Fruit fly (Drosophila melanogaster) whole organism, embryonic: ENCODE measurements around the gene Pvf2.
A peak's percentile ranks its signal among the peaks of the same experiment; 100 is the strongest.

Experiments
- Asciz ChIP-seq: fragments of 200-800 bp; sonication (Bioruptor generic); optimal IDR thresholded peaks from 2 replicates; lab custom pipeline; 2017; ENCODE audit warnings: missing biosample characterization, mild to moderate bottlenecking, missing genetic modification characterization, missing genetic modification reagents
- CG10147 ChIP-seq: fragments of 200-800 bp; sonication (Bioruptor generic); optimal IDR thresholded peaks from 2 replicates; lab custom pipeline; 2019; ENCODE audit warnings: missing biosample characterization, mild to moderate bottlenecking, missing genetic modification characterization, moderate library complexity
- CG12071 ChIP-seq: fragments of 200-800 bp; sonication (Bioruptor generic); optimal IDR thresholded peaks from 3 replicates; lab custom pipeline; 2018; ENCODE audit warnings: missing biosample characterization, mild to moderate bottlenecking, missing genetic modification characterization
- CG12299 ChIP-seq: fragments of 200-800 bp; sonication (Bioruptor generic); optimal IDR thresholded peaks from 2 replicates; lab custom pipeline; 2018; ENCODE audit warnings: missing biosample characterization, mild to moderate bottlenecking, missing genetic modification characterization
- CG12391 ChIP-seq: fragments of 200-800 bp; sonication (Bioruptor generic); optimal IDR thresholded peaks from 3 replicates; lab custom pipeline; 2018; ENCODE audit warnings: missing biosample characterization, mild to moderate bottlenecking, missing genetic modification characterization, moderate library complexity
- CG12659 ChIP-seq: fragments of 200-800 bp; sonication (Bioruptor generic); optimal IDR thresholded peaks from 3 replicates; lab custom pipeline; 2017; ENCODE audit warnings: mild to moderate bottlenecking, missing biosample characterization, missing genetic modification reagents, missing genetic modification characterization
- CG12942 ChIP-seq: fragments of 200-800 bp; sonication (Bioruptor generic); optimal IDR thresholded peaks from 3 replicates; lab custom pipeline; 2016; ENCODE audit warnings: missing biosample characterization, missing genetic modification characterization
- CG13624 ChIP-seq: fragments of 200-800 bp; sonication (Bioruptor generic); optimal IDR thresholded peaks from 2 replicates; lab custom pipeline; 2016; ENCODE audit warnings: missing biosample characterization, missing genetic modification characterization
- CG14014 ChIP-seq: fragments of 200-800 bp; sonication (Bioruptor generic); IDR thresholded peaks from 2 replicates; pipeline ENCODE4 v1.3.6; 2022; ENCODE audit warnings: missing biosample characterization, missing genetic modification characterization
- CG15514 ChIP-seq: fragments of 200-800 bp; sonication (Bioruptor generic); optimal IDR thresholded peaks from 3 replicates; lab custom pipeline; 2017; ENCODE audit warnings: missing biosample characterization, missing genetic modification characterization, mild to moderate bottlenecking, moderate library complexity, missing genetic modification reagents
- CG1832 ChIP-seq: fragments of 200-800 bp; sonication (Bioruptor generic); optimal IDR thresholded peaks from 2 replicates; lab custom pipeline; 2017; ENCODE audit warnings: missing biosample characterization, mild to moderate bottlenecking, missing genetic modification characterization, inconsistent platforms
- CG2202 ChIP-seq: fragments of 200-800 bp; sonication (Bioruptor generic); optimal IDR thresholded peaks from 2 replicates; lab custom pipeline; 2018; ENCODE audit warnings: missing biosample characterization, mild to moderate bottlenecking, missing genetic modification characterization
- CG7786 ChIP-seq: fragments of 200-800 bp; sonication (Bioruptor generic); optimal IDR thresholded peaks from 2 replicates; lab custom pipeline; 2016; ENCODE audit warnings: missing biosample characterization, missing genetic modification characterization
- CG8089 ChIP-seq: fragments of 200-800 bp; sonication (Bioruptor generic); optimal IDR thresholded peaks from 3 replicates; lab custom pipeline; 2016; ENCODE audit warnings: missing biosample characterization, missing genetic modification characterization
- CG8478 ChIP-seq: fragments of >200 bp; optimal IDR thresholded peaks from 2 replicates; lab custom pipeline; 2018
- CG8924 ChIP-seq: fragments of 200-800 bp; optimal IDR thresholded peaks from 3 replicates; lab custom pipeline; 2019; ENCODE audit warnings: missing biosample characterization, mild to moderate bottlenecking, missing genetic modification characterization, moderate library complexity
- CG8944 ChIP-seq: fragments of 200-800 bp; sonication (Bioruptor generic); optimal IDR thresholded peaks from 3 replicates; lab custom pipeline; 2016; ENCODE audit warnings: missing biosample characterization, missing genetic modification characterization
- CTCF ChIP-seq: fragments of 200-800 bp; sonication (Bioruptor generic); optimal IDR thresholded peaks from 2 replicates; lab custom pipeline; 2017; ENCODE audit warnings: missing biosample characterization, mild to moderate bottlenecking, missing genetic modification characterization, moderate library complexity
- CoRest ChIP-seq: fragments of 200-800 bp; sonication (Bioruptor generic); optimal IDR thresholded peaks from 3 replicates; lab custom pipeline; 2018; ENCODE audit warnings: missing biosample characterization, mild to moderate bottlenecking, missing genetic modification characterization, moderate library complexity
- Ets65A ChIP-seq: fragments of 200-800 bp; sonication (Bioruptor generic); peaks from one replicate; lab custom pipeline; 2016; ENCODE audit warnings: missing biosample characterization, missing genetic modification characterization
- HLH54F ChIP-seq: fragments of 200-800 bp; sonication (Bioruptor generic); optimal IDR thresholded peaks from 3 replicates; lab custom pipeline; 2016; ENCODE audit warnings: missing biosample characterization, missing genetic modification characterization
- Hmx ChIP-seq: fragments of 200-800 bp; sonication (Bioruptor generic); optimal IDR thresholded peaks from 2 replicates; lab custom pipeline; 2016; ENCODE audit warnings: missing biosample characterization, missing genetic modification characterization
- MBD-R2 ChIP-seq: fragments of 200-800 bp; sonication (Bioruptor generic); IDR thresholded peaks from 2 replicates; pipeline ENCODE4 v1.3.6; 2022; ENCODE audit warnings: missing biosample characterization, missing genetic modification characterization
- Nf-YB ChIP-seq: fragments of 200-800 bp; sonication (Bioruptor generic); optimal IDR thresholded peaks from 3 replicates; lab custom pipeline; 2019; ENCODE audit warnings: missing biosample characterization, mild to moderate bottlenecking, missing genetic modification characterization, moderate library complexity
- Nf-YC ChIP-seq: fragments of 200-800 bp; optimal IDR thresholded peaks from 3 replicates; lab custom pipeline; 2019; ENCODE audit warnings: missing biosample characterization, mild to moderate bottlenecking, missing genetic modification characterization, moderate library complexity
- NfI ChIP-seq: fragments of 200-800 bp; sonication (Bioruptor generic); optimal IDR thresholded peaks from 3 replicates; lab custom pipeline; 2018; ENCODE audit warnings: missing biosample characterization, mild to moderate bottlenecking, missing genetic modification characterization, moderate library complexity
- Side ChIP-seq: fragments of 200-800 bp; sonication (Bioruptor generic); optimal IDR thresholded peaks from 2 replicates; lab custom pipeline; 2016; ENCODE audit warnings: missing biosample characterization, missing genetic modification characterization
- Sox102F ChIP-seq: fragments of 200-800 bp; sonication (Bioruptor generic); optimal IDR thresholded peaks from 2 replicates; lab custom pipeline; 2018; ENCODE audit warnings: missing biosample characterization, mild to moderate bottlenecking, missing genetic modification characterization, moderate library complexity
- Xbp1 ChIP-seq: fragments of 200-800 bp; sonication (Bioruptor generic); optimal IDR thresholded peaks from 3 replicates; lab custom pipeline; 2016; ENCODE audit warnings: missing biosample characterization, mild to moderate bottlenecking, missing genetic modification characterization
- ap ChIP-seq: fragments of 200-800 bp; sonication (Bioruptor generic); IDR thresholded peaks from 2 replicates; pipeline ENCODE4 v1.3.6; 2022; ENCODE audit warnings: missing biosample characterization, missing genetic modification characterization
- bab2 ChIP-seq: fragments of 200-800 bp; sonication (Bioruptor generic); optimal IDR thresholded peaks from 2 replicates; lab custom pipeline; 2016; ENCODE audit warnings: missing biosample characterization, missing genetic modification characterization
- bbx ChIP-seq: fragments of 200-800 bp; sonication (Bioruptor generic); IDR thresholded peaks from 2 replicates; pipeline ENCODE4 v1.3.6; 2022; ENCODE audit warnings: missing biosample characterization, missing genetic modification characterization; ENCODE audit not compliant: partially characterized antibody
- bsh ChIP-seq, 2 experiments: fragments of 200-800 bp; sonication (Bioruptor generic); optimal IDR thresholded peaks; 2 replicates each; lab custom pipeline; 2017 to 2018; ENCODE audit warnings: mild to moderate bottlenecking in 2 of 2, missing biosample characterization in 2 of 2, missing genetic modification characterization in 2 of 2, moderate library complexity in 1 of 2
- cas ChIP-seq: fragments of 200-800 bp; sonication (Bioruptor generic); IDR thresholded peaks from 2 replicates; pipeline ENCODE4 v1.3.6; 2022; ENCODE audit warnings: missing biosample characterization, missing genetic modification characterization
- chn ChIP-seq: fragments of 200-800 bp; sonication (Bioruptor generic); optimal IDR thresholded peaks from 2 replicates; lab custom pipeline; 2016; ENCODE audit warnings: missing biosample characterization, missing genetic modification characterization
- gro ChIP-seq: fragments of 200-800 bp; sonication (Bioruptor generic); optimal IDR thresholded peaks from 2 replicates; lab custom pipeline; 2016; ENCODE audit warnings: missing biosample characterization, missing genetic modification characterization
- ken ChIP-seq: fragments of 200-800 bp; sonication (Bioruptor generic); IDR thresholded peaks from 3 replicates; pipeline ENCODE4 v1.3.6; 2022; ENCODE audit warnings: missing biosample characterization, missing genetic modification characterization
- klu ChIP-seq: fragments of 200-800 bp; sonication (Bioruptor generic); IDR thresholded peaks from 2 replicates; pipeline ENCODE4 v1.3.6; 2022; ENCODE audit warnings: missing biosample characterization, missing genetic modification characterization
- knrl ChIP-seq: fragments of 200-800 bp; sonication (Bioruptor generic); IDR thresholded peaks from 3 replicates; pipeline ENCODE4 v1.3.6; 2022; ENCODE audit warnings: missing biosample characterization, missing genetic modification characterization; ENCODE audit not compliant: partially characterized antibody
- lola ChIP-seq, 3 experiments: fragments of >200 bp in 2 of 3; fragments of 200-800 bp in 1 of 3; sonication (Bioruptor generic) in 1 of 3; optimal IDR thresholded peaks; 2 replicates each; lab custom pipeline; 2017 to 2019; ENCODE audit warnings: missing biosample characterization in 3 of 3, missing genetic modification characterization in 3 of 3, mild to moderate bottlenecking in 1 of 3, moderate library complexity in 1 of 3
- nom ChIP-seq: fragments of 200-800 bp; sonication (Bioruptor generic); optimal IDR thresholded peaks from 2 replicates; lab custom pipeline; 2017; ENCODE audit warnings: missing biosample characterization, missing genetic modification characterization, mild to moderate bottlenecking, moderate library complexity, missing genetic modification reagents
- pnt ChIP-seq: fragments of 200-800 bp; sonication (Bioruptor generic); optimal IDR thresholded peaks from 3 replicates; lab custom pipeline; 2016; ENCODE audit warnings: missing biosample characterization, missing genetic modification characterization
- ro ChIP-seq: fragments of 200-800 bp; sonication (Bioruptor generic); IDR thresholded peaks from 2 replicates; pipeline ENCODE4 v1.3.6; 2022; ENCODE audit warnings: missing biosample characterization, missing genetic modification characterization
- scrt ChIP-seq: fragments of 200-800 bp; sonication (Bioruptor generic); optimal IDR thresholded peaks from 2 replicates; lab custom pipeline; 2018; ENCODE audit warnings: missing biosample characterization, mild to moderate bottlenecking, missing genetic modification characterization, moderate library complexity
- slou ChIP-seq: fragments of 200-800 bp; sonication (Bioruptor generic); optimal IDR thresholded peaks from 3 replicates; lab custom pipeline; 2016; ENCODE audit warnings: missing biosample characterization, missing genetic modification characterization
- slp2 ChIP-seq: fragments of 200-800 bp; sonication (Bioruptor generic); optimal IDR thresholded peaks from 2 replicates; lab custom pipeline; 2016; ENCODE audit warnings: missing biosample characterization, missing genetic modification characterization
- tna ChIP-seq: fragments of 200-800 bp; sonication (Bioruptor generic); IDR thresholded peaks from 2 replicates; pipeline ENCODE4 v1.3.6; 2022; ENCODE audit warnings: missing biosample characterization, missing genetic modification characterization; ENCODE audit not compliant: partially characterized antibody
- trem ChIP-seq: fragments of 200-800 bp; optimal IDR thresholded peaks from 3 replicates; lab custom pipeline; 2019; ENCODE audit warnings: missing biosample characterization, mild to moderate bottlenecking, missing genetic modification characterization, moderate library complexity
- vvl ChIP-seq: fragments of 200-800 bp; sonication (Bioruptor generic); IDR thresholded peaks from 2 replicates; pipeline ENCODE4 v1.3.6; 2022; ENCODE audit warnings: missing biosample characterization, missing genetic modification characterization
- wek ChIP-seq: fragments of 200-800 bp; sonication (Bioruptor generic); optimal IDR thresholded peaks from 3 replicates; lab custom pipeline; 2018; ENCODE audit warnings: missing biosample characterization, mild to moderate bottlenecking, missing genetic modification characterization, moderate library complexity
- zf30C ChIP-seq: fragments of 200-800 bp; sonication (Bioruptor generic); optimal IDR thresholded peaks from 3 replicates; lab custom pipeline; 2018; ENCODE audit warnings: missing biosample characterization, mild to moderate bottlenecking, missing genetic modification characterization

The Pvf2 gene

DNA sequence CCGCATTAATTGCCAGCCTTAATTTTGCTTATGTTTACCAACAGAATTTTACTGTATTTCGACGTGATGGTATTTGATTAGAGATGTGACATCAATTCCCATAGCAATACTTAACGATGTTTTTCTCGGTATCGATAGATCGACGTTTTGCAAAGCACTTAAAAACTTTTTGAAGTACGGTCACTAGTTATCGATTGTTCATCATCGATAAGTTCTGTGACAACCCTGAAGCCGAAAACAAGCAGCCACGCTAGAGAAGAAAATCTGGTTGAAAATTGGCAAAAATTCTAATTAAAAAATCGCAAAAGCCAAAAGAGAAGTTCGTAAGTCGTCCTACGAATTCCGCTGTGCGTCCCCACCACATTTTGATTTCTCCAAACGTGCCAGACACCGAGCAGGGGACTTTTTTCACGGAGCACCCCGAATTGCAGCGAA lies 51.9 kb downstream of the Pvf2 start, which contains the start of the genes Rab30 and Caper (continued):
- TF ChIP-seq bsh (GFP tag; optimal IDR thresholded peaks at IDR 0.05; lab: Kevin White, UChicago) (peak in 1 of 2 experiments; percentile 43), CG2202 (tag; lab: Kevin White, UChicago) (peak; percentile 0), Sox102F (no peak), cas (GFP tag; lab: Robert Waterston, UW) (0 out of 2 replicates have a peak, but pooled peaks have one; percentile 33), Nf-YC (tag; lab: Kevin White, UChicago) (peak; percentile 68), scrt (GFP tag; lab: Kevin White, UChicago) (peak; percentile 1), wek (GFP tag; lab: Kevin White, UChicago) (no peak), chn (GFP tag; lab: Kevin White, UChicago) (peak; percentile 71), CG12299 (tag; lab: Kevin White, UChicago) (peak; percentile 55), bbx (GFP tag; lab: Robert Waterston, UW) (peak; percentile 99), vvl (GFP tag; lab: Robert Waterston, UW) (peak; percentile 56), zf30C (no peak), Nf-YB (GFP tag; lab: Kevin White, UChicago) (peak; percentile 35), bab2 (GFP tag; lab: Kevin White, UChicago) (peak; percentile 61), CG7786 (GFP tag; lab: Kevin White, UChicago) (peak; percentile 43), CG12659 (GFP tag; lab: Kevin White, UChicago) (peak; percentile 84), CG13624 (GFP tag; lab: Kevin White, UChicago) (peak; percentile 80), CG8944 (GFP tag; lab: Kevin White, UChicago) (peak; percentile 53), slp2 (no peak), Hmx (GFP tag; lab: Kevin White, UChicago) (no peak), slou (GFP tag; lab: Kevin White, UChicago) (no peak), CG8924 (tag; lab: Kevin White, UChicago) (peak; percentile 55), nom (GFP tag; lab: Kevin White, UChicago) (no peak), NfI (GFP tag; lab: Kevin White, UChicago) (peak; percentile 47), trem (tag; lab: Kevin White, UChicago) (peak; percentile 76), Side (peak; percentile 56), Xbp1 (peak; percentile 63), lola (GFP tag; optimal IDR thresholded peaks at IDR 0.05; lab: Kevin White, UChicago) (peak in 1 of 3 experiments; percentile 4), knrl (GFP tag; lab: Robert Waterston, UW) (peak; percentile 99), CG8089 (GFP tag; lab: Kevin White, UChicago) (no peak), HLH54F (peak; percentile 75), CG8478 (lab: Kevin White, UChicago) (no peak), CG15514 (GFP tag; lab: Kevin White, UChicago) (peak; percentile 66), CoRest (tag; lab: Kevin White, UChicago) (peak; percentile 46), Asciz (no peak), pnt (GFP tag; lab: Kevin White, UChicago) (peak; percentile 60), CG10147 (GFP tag; lab: Kevin White, UChicago) (peak; percentile 23), ro (no peak), CG14014 (peak; percentile 49), tna (GFP tag; lab: Robert Waterston, UW) (peak; percentile 96), ken (GFP tag; lab: Robert Waterston, UW) (peak; percentile 52; the same call in 1 of the 3 replicates), CG12391 (tag; lab: Kevin White, UChicago) (peak; percentile 65), CG12942 (GFP tag; lab: Kevin White, UChicago) (peak; percentile 43), CG1832 (GFP tag; lab: Kevin White, UChicago) (no peak), CG12071 (no peak), Ets65A (GFP tag; lab: Kevin White, UChicago) (peak; percentile 96), CTCF (GFP tag; lab: Kevin White, UChicago) (peak; percentile 42), MBD-R2 (GFP tag; lab: Robert Waterston, UW) (peak; percentile 80), gro (GFP tag; lab: Kevin White, UChicago) (peak; percentile 80), klu (GFP tag; lab: Robert Waterston, UW) (0 out of 2 replicates have a peak, but pooled peaks have one; percentile 28), ap (GFP tag; lab: Robert Waterston, UW) (no peak)
